Worm (Caenorhabditis elegans) whole organism, L4 larva: ENCODE data around the gene Y49F6B.20.
A peak's percentile ranks its signal among the peaks of the same experiment; 100 is the strongest.

Experiments used
- F49E8.2 ChIP-seq: sonication (generic microtip); optimal IDR thresholded peaks from 2 replicates; lab custom pipeline; 2016; ENCODE audit warnings: missing compliant biosample characterization, mild to moderate bottlenecking, missing genetic modification characterization, borderline replicate concordance
- T26A8.4 ChIP-seq: fragments of 200-800 bp; sonication (Bioruptor generic); IDR thresholded peaks from 2 replicates; pipeline ENCODE4 v1.3.6; 2022; ENCODE audit warnings: missing genetic modification characterization, missing compliant biosample characterization
- Y105C5A.15 ChIP-seq: fragments of 200-800 bp; sonication (Bioruptor generic); IDR thresholded peaks from 2 replicates; pipeline ENCODE4 v1.3.6; 2022; ENCODE audit warnings: missing genetic modification characterization, missing compliant biosample characterization
- Y5F2A.4 ChIP-seq: fragments of 200-800 bp; sonication (Bioruptor generic); optimal IDR thresholded peaks from 2 replicates; lab custom pipeline; 2018; ENCODE audit warnings: mild to moderate bottlenecking, missing genetic modification characterization, missing compliant biosample characterization
- Y75B8A.6 ChIP-seq: fragments of 200-800 bp; sonication (Bioruptor generic); IDR thresholded peaks from 2 replicates; pipeline ENCODE4 v1.3.6; 2022; ENCODE audit warnings: missing genetic modification reagents, missing genetic modification characterization, missing compliant biosample characterization
- ZK546.5 ChIP-seq, 2 experiments: sonication (generic microtip); optimal IDR thresholded peaks; 2 replicates each; lab custom pipeline; 2017; ENCODE audit warnings: missing biosample characterization in 2 of 2, missing genetic modification characterization in 2 of 2
- aha-1 ChIP-seq: fragments of 150-350 bp; peaks from one replicate; lab custom pipeline; 2014; ENCODE audit warnings: missing biosample characterization, missing genetic modification characterization
- ceh-32 ChIP-seq: sonication (generic microtip); optimal IDR thresholded peaks from 2 replicates; lab custom pipeline; 2016; ENCODE audit warnings: mild to moderate bottlenecking, missing genetic modification characterization, missing compliant biosample characterization; ENCODE audit not compliant: poor library complexity
- ceh-62 ChIP-seq: sonication (generic microtip); optimal IDR thresholded peaks from 2 replicates; lab custom pipeline; 2017; ENCODE audit warnings: missing biosample characterization, missing genetic modification characterization
- ctbp-1 ChIP-seq: fragments of 200-800 bp; sonication (Bioruptor generic); IDR thresholded peaks from 2 replicates; pipeline ENCODE4 v1.3.6; 2022; ENCODE audit warnings: missing genetic modification reagents, missing genetic modification characterization, missing compliant biosample characterization
- daf-19 ChIP-seq: fragments of 200-800 bp; sonication (Bioruptor generic); conservative IDR thresholded peaks from 2 replicates; pipeline ENCODE4 v1.3.6; 2022; ENCODE audit warnings: missing genetic modification characterization, missing compliant biosample characterization
- daf-8 ChIP-seq: fragments of 200-800 bp; sonication (Bioruptor generic); IDR thresholded peaks from 2 replicates; pipeline ENCODE4 v1.3.6; 2022; ENCODE audit warnings: missing genetic modification characterization, missing compliant biosample characterization
- dmd-6 ChIP-seq: fragments of 200-800 bp; sonication (Bioruptor generic); IDR thresholded peaks from 2 replicates; pipeline ENCODE4 v1.3.6; 2022; ENCODE audit warnings: missing genetic modification reagents, missing genetic modification characterization, missing compliant biosample characterization
- dmd-8 ChIP-seq: fragments of 200-800 bp; sonication (Bioruptor generic); IDR thresholded peaks from 2 replicates; pipeline ENCODE4 v1.3.6; 2022; ENCODE audit warnings: missing genetic modification characterization, missing compliant biosample characterization
- dve-1 ChIP-seq: sonication (generic microtip); optimal IDR thresholded peaks from 2 replicates; lab custom pipeline; 2017; ENCODE audit warnings: antibody characterized with exemption, mild to moderate bottlenecking, missing genetic modification characterization, missing compliant biosample characterization; ENCODE audit not compliant: insufficient read depth
- egl-27 ChIP-seq: sonication (generic microtip); optimal IDR thresholded peaks from 3 replicates; lab custom pipeline; 2017; ENCODE audit warnings: missing biosample characterization, missing genetic modification reagents, missing genetic modification characterization
- egl-43 ChIP-seq: fragments of 200-800 bp; sonication (Bioruptor generic); IDR thresholded peaks from 2 replicates; pipeline ENCODE4 v1.3.6; 2022; ENCODE audit warnings: missing genetic modification reagents, missing genetic modification characterization, missing compliant biosample characterization
- fos-1 ChIP-seq: fragments of 150-350 bp; optimal IDR thresholded peaks from 2 replicates; lab custom pipeline; 2014; ENCODE audit warnings: missing biosample characterization, missing genetic modification characterization
- gei-8 ChIP-seq: fragments of 200-800 bp; sonication (Bioruptor generic); optimal IDR thresholded peaks from 2 replicates; lab custom pipeline; 2018; ENCODE audit warnings: mild to moderate bottlenecking, missing genetic modification characterization, missing compliant biosample characterization
- hlh-30 ChIP-seq: sonication (generic microtip); optimal IDR thresholded peaks from 2 replicates; lab custom pipeline; 2017; ENCODE audit warnings: antibody characterized with exemption, mild to moderate bottlenecking, missing genetic modification characterization, missing compliant biosample characterization; ENCODE audit not compliant: insufficient read depth
- hmg-1.1 ChIP-seq: fragments of 200-800 bp; sonication (Bioruptor generic); IDR thresholded peaks from 2 replicates; pipeline ENCODE4 v1.3.6; 2022; ENCODE audit warnings: missing genetic modification reagents, missing genetic modification characterization, missing compliant biosample characterization
- jun-1 ChIP-seq: fragments of 150-350 bp; optimal IDR thresholded peaks from 2 replicates; lab custom pipeline; 2014; ENCODE audit warnings: missing biosample characterization, missing genetic modification reagents, missing genetic modification characterization
- lin-1 ChIP-seq: fragments of 200-800 bp; sonication (Bioruptor generic); IDR thresholded peaks from 2 replicates; pipeline ENCODE4 v1.3.6; 2022; ENCODE audit warnings: missing genetic modification reagents, missing genetic modification characterization, missing compliant biosample characterization
- lin-38 ChIP-seq: fragments of 200-800 bp; sonication (Bioruptor generic); IDR thresholded peaks from 2 replicates; pipeline ENCODE4 v1.3.6; 2022; ENCODE audit warnings: missing genetic modification reagents, missing genetic modification characterization, missing compliant biosample characterization
- lin-39 ChIP-seq: fragments of 150-350 bp; optimal IDR thresholded peaks from 2 replicates; lab custom pipeline; 2014; ENCODE audit warnings: missing biosample characterization, missing genetic modification reagents, missing genetic modification characterization
- madf-9 ChIP-seq: fragments of 200-800 bp; sonication (Bioruptor generic); conservative IDR thresholded peaks from 2 replicates; pipeline ENCODE4 v1.3.6; 2022; ENCODE audit warnings: missing genetic modification reagents, missing genetic modification characterization, missing compliant biosample characterization
- nhr-111 ChIP-seq: fragments of 200-800 bp; sonication (Bioruptor generic); optimal IDR thresholded peaks from 2 replicates; lab custom pipeline; 2018; ENCODE audit warnings: mild to moderate bottlenecking, missing genetic modification characterization, missing compliant biosample characterization
- nhr-28 ChIP-seq: fragments of 150-350 bp; optimal IDR thresholded peaks from 2 replicates; lab custom pipeline; 2014; ENCODE audit warnings: missing biosample characterization, missing genetic modification characterization
- nhr-48 ChIP-seq: sonication (generic microtip); optimal IDR thresholded peaks from 2 replicates; lab custom pipeline; 2016; ENCODE audit warnings: mild to moderate bottlenecking, missing genetic modification characterization, missing compliant biosample characterization
- nhr-76 ChIP-seq: fragments of 150-350 bp; optimal IDR thresholded peaks from 2 replicates; lab custom pipeline; 2014; ENCODE audit warnings: missing biosample characterization, missing genetic modification characterization
- nhr-77 ChIP-seq: fragments of 150-350 bp; optimal IDR thresholded peaks from 2 replicates; lab custom pipeline; 2014; ENCODE audit warnings: missing biosample characterization, missing genetic modification characterization
- pha-4 ChIP-seq, 2 experiments: fragments of 150-350 bp in 1 of 2; fragments of 200-800 bp in 1 of 2; sonication (Bioruptor generic) in 1 of 2; IDR thresholded peaks in 1 of 2; optimal IDR thresholded peaks in 1 of 2; 2 replicates each; pipeline versions ENCODE4 v1.3.6 to Lab custom; 2014 to 2022; ENCODE audit warnings: missing genetic modification characterization in 2 of 2, missing genetic modification reagents in 2 of 2, missing biosample characterization in 1 of 2, missing compliant biosample characterization in 1 of 2
- php-3 ChIP-seq: fragments of 200-800 bp; sonication (Bioruptor generic); IDR thresholded peaks from 2 replicates; pipeline ENCODE4 v1.3.6; 2022; ENCODE audit warnings: missing genetic modification reagents, missing genetic modification characterization, missing compliant biosample characterization
- set-16 ChIP-seq: fragments of 200-800 bp; sonication (Bioruptor generic); IDR thresholded peaks from 2 replicates; pipeline ENCODE4 v1.3.6; 2022; ENCODE audit warnings: missing genetic modification reagents, missing genetic modification characterization, missing compliant biosample characterization
- spr-1 ChIP-seq: sonication (generic microtip); optimal IDR thresholded peaks from 2 replicates; lab custom pipeline; 2016; ENCODE audit warnings: mild to moderate bottlenecking, missing genetic modification characterization, missing compliant biosample characterization
- tag-97 ChIP-seq: fragments of 200-800 bp; sonication (Bioruptor generic); IDR thresholded peaks from 2 replicates; pipeline ENCODE4 v1.3.6; 2022; ENCODE audit warnings: missing genetic modification characterization, missing compliant biosample characterization
- tra-1 ChIP-seq: fragments of 200-800 bp; sonication (Bioruptor generic); IDR thresholded peaks from 2 replicates; pipeline ENCODE4 v1.3.6; 2022; ENCODE audit warnings: missing genetic modification reagents, missing genetic modification characterization, missing compliant biosample characterization
- unc-130 ChIP-seq: sonication (generic microtip); optimal IDR thresholded peaks from 2 replicates; lab custom pipeline; 2016; ENCODE audit warnings: missing genetic modification reagents, missing genetic modification characterization, missing compliant biosample characterization
- unc-62 ChIP-seq, 3 experiments: fragments of 150-350 bp in 1 of 3; sonication (generic microtip); optimal IDR thresholded peaks in 2 of 3; peaks in 1 of 3; 1 replicate in 1 of 3; 2 replicates in 2 of 3; lab custom pipeline; 2014 to 2017; ENCODE audit warnings: missing biosample characterization in 3 of 3, missing genetic modification characterization in 3 of 3, missing genetic modification reagents in 3 of 3, missing genotype in 1 of 3
- vab-7 ChIP-seq: fragments of 200-800 bp; sonication (Bioruptor generic); IDR thresholded peaks from 2 replicates; pipeline ENCODE4 v1.3.6; 2022; ENCODE audit warnings: missing genetic modification reagents, missing genetic modification characterization, missing compliant biosample characterization
- zip-11 ChIP-seq: fragments of 200-800 bp; sonication (Bioruptor generic); IDR thresholded peaks from 2 replicates; pipeline ENCODE4 v1.3.6; 2022; ENCODE audit warnings: missing genetic modification characterization, missing compliant biosample characterization

The Y49F6B.20 gene

DNA sequence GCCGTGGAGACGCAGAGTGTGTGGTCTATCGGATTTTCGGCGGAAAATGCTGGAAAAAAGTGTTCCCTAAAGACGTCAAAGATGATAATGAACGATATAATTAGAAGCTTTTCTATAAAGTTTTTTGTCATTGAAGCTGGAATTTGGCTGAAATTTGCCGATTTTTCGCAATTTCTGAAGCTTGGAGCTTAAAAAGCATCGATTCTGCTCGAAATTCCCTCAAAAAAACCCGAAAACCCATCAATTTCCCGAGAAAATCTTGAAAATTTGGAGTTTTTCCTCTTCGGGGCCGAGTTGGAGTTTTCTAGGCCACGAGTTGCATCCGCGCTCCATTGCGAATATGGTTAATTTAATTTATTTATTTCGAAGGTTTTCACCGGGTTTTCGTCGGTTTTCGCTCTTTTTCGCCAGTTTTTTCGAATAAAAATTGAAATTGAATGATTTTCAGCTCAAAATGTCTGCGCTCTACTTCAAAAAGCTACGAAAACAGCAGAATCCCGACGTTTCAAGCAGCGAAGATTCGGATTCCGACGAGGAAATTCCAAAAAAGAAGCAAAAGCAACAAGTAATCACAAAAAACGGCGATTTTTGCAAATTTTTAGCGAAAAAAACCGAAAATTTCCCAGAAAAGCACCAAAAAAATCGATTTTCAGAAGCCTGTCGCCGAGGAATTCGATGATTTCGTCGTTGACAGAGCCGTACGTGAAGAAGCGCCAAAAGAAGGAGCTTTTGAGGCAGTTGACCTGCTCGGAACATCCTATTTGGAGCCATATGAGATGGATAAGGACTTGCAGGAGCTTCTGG lies 32.3 kb upstream of the Y49F6B.20 start, which contains the start of the genes col-71 and Y49F6B.2 (continued):
- no peak for TF ChIP-seq egl-27
- TF ChIP-seq vab-7 (GFP tag; lab: Robert Waterston, UW) = no peak
- TF ChIP-seq nhr-77 (tag; lab: Kevin White, UChicago) = peak; percentile 4
- peak; percentile 43; the same call in 1 of the 2 replicates for TF ChIP-seq madf-9 (GFP tag; lab: Robert Waterston, UW)
- no peak for TF ChIP-seq nhr-48 (tag; lab: Kevin White, UChicago)
- no peak for TF ChIP-seq Y75B8A.6 (GFP tag; lab: Robert Waterston, UW)
- TF ChIP-seq tag-97 (GFP tag; lab: Robert Waterston, UW) = no peak
- no peak for TF ChIP-seq ZK546.5 (tag; optimal IDR thresholded peaks at IDR 0.05; lab: Kevin White, UChicago)
- TF ChIP-seq daf-8 = no peak
- peak; percentile 91 for TF ChIP-seq unc-130 (GFP tag; lab: Kevin White, UChicago)
- TF ChIP-seq dmd-8 (GFP tag; lab: Robert Waterston, UW) = no peak
- 0 out of 2 replicates have a peak, but pooled peaks have one; percentile 49 for TF ChIP-seq ctbp-1 (GFP tag; lab: Robert Waterston, UW)
- no peak for TF ChIP-seq tra-1 (GFP tag; lab: Robert Waterston, UW)
- 0 out of 2 replicates have a peak, but pooled peaks have one; percentile 36 for TF ChIP-seq hmg-1.1 (GFP tag; lab: Robert Waterston, UW)
- TF ChIP-seq dmd-6 (GFP tag; lab: Robert Waterston, UW) = peak; percentile 45
- peak; percentile 66 for TF ChIP-seq dve-1 (tag; lab: Kevin White, UChicago)
- no peak for TF ChIP-seq ceh-62 (tag; lab: Kevin White, UChicago)
- no peak for TF ChIP-seq fos-1 (tag; lab: Kevin White, UChicago)
- no peak for TF ChIP-seq T26A8.4 (GFP tag; lab: Robert Waterston, UW)
- TF ChIP-seq hlh-30 (tag; lab: Kevin White, UChicago) = peak; percentile 22
- peak; percentile 19 for TF ChIP-seq nhr-28

DNA sequence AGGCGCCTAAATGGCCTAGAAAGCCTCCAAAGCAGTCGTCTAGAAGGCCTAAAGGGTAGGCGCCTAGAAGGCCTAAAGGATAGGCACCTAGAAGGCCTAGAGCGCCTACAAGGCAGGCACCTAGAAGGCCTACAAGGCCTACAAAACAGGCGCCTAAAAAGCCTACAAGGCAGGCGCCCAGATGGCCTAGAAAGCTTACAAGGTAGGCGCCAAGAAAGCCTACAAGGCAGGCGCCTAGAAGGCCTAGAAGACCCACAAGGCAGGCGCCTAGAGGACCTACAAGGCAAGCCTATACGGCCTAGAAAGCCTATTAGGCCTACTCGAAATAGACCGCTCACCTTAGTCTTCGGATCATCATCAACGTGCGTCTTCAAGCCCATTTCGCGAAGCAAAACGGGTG lies 31.6 kb upstream of the Y49F6B.20 start:
- TF ChIP-seq egl-43 (GFP tag; lab: Robert Waterston, UW) (peak; percentile 61; the same call in 1 of the 2 replicates), aha-1 (tag; lab: Kevin White, UChicago) (peak; percentile 94), pha-4 (GFP tag; IDR thresholded peaks at IDR 0.05; lab: Robert Waterston, UW) (peak; percentile 15; the same call in 1 of the 2 replicates), pha-4 (tag; optimal IDR thresholded peaks at IDR 0.05; lab: Kevin White, UChicago) (no peak), Y105C5A.15 (0 out of 2 replicates have a peak, but pooled peaks have one; percentile 43), unc-62 (GFP tag; optimal IDR thresholded peaks at IDR 0.05 in 1 of 2; lab: Kevin White, UChicago) (peak in 1 of 2 experiments; percentile 67), unc-62 (tag; optimal IDR thresholded peaks at IDR 0.05; lab: Kevin White, UChicago) (no peak), lin-38 (no peak), hmg-1.1 (GFP tag; lab: Robert Waterston, UW) (no peak)

DNA sequence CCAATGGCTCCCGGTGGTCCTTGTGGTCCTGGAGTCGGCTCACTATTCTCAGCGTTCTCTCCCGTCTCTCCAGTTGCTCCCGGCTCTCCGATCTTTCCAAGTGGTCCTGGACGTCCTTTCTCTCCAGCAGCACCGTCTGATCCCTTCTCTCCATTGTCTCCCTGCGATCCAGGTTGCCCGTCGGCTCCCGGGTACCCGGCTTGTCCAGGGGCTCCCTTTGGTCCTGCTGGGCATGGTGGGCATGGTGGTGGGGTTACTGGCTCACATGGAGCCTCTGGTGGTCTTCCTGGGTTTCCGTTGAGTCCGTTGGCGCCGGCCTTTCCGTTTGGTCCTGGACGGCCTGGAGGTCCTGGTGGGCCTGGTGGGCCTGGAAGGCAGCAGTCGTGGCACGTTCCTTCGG lies 29.9 kb upstream of the Y49F6B.20 start:
- TF ChIP-seq gei-8 (GFP tag; lab: Kevin White, UChicago) (no peak), nhr-76 (tag; lab: Kevin White, UChicago) (no peak), vab-7 (GFP tag; lab: Robert Waterston, UW) (no peak), set-16 (GFP tag; lab: Robert Waterston, UW) (peak; percentile 97), php-3 (GFP tag; lab: Robert Waterston, UW) (peak; percentile 31; the same call in 1 of the 2 replicates), ceh-32 (tag; lab: Kevin White, UChicago) (no peak), spr-1 (tag; lab: Kevin White, UChicago) (peak; percentile 7), lin-1 (GFP tag; lab: Robert Waterston, UW) (no peak), Y5F2A.4 (GFP tag; lab: Kevin White, UChicago) (no peak), F49E8.2 (no peak), zip-11 (no peak), egl-27 (no peak), T26A8.4 (GFP tag; lab: Robert Waterston, UW) (peak; percentile 57), jun-1 (no peak), lin-39 (tag; lab: Kevin White, UChicago) (no peak), daf-19 (GFP tag; lab: Robert Waterston, UW) (no peak), nhr-111 (GFP tag; lab: Kevin White, UChicago) (peak; percentile 13), egl-43 (GFP tag; lab: Robert Waterston, UW) (peak; percentile 65; the same call in 1 of the 2 replicates)
